Worm (Caenorhabditis elegans) whole organism, L1 larva: ENCODE data around the gene C50C3.5.

ENCODE experiments used
- alr-1 ChIP-seq: fragments of 200-800 bp; sonication (Bioruptor generic); optimal IDR thresholded peaks from 2 replicates; lab custom pipeline; 2018; ENCODE audit warnings: borderline replicate concordance, mild to moderate bottlenecking, missing genetic modification characterization, missing compliant biosample characterization
- ama-1 ChIP-seq: fragments of 150-350 bp; optimal IDR thresholded peaks from 2 replicates; lab custom pipeline; 2014
- egl-13 ChIP-seq: sonication (generic microtip); optimal IDR thresholded peaks from 2 replicates; lab custom pipeline; 2016; ENCODE audit warnings: missing genotype, missing genetic modification reagents, missing genetic modification characterization, missing compliant biosample characterization
- jun-1 ChIP-seq: fragments of 150-350 bp; optimal IDR thresholded peaks from 2 replicates; lab custom pipeline; 2014; ENCODE audit warnings: missing biosample characterization, missing genetic modification reagents, missing genetic modification characterization
- mdl-1 ChIP-seq, 2 experiments: fragments of 150-350 bp; optimal IDR thresholded peaks; 2 replicates each; lab custom pipeline; 2014 to 2017; ENCODE audit warnings: missing biosample characterization in 2 of 2, missing genetic modification characterization in 2 of 2, inconsistent platforms in 1 of 2
- nhr-28 ChIP-seq: fragments of 150-350 bp; optimal IDR thresholded peaks from 2 replicates; lab custom pipeline; 2014; ENCODE audit warnings: missing biosample characterization, missing genetic modification characterization
- nhr-77 ChIP-seq: fragments of 150-350 bp; optimal IDR thresholded peaks from 2 replicates; lab custom pipeline; 2014; ENCODE audit warnings: missing biosample characterization, missing genetic modification characterization
- skn-1 ChIP-seq: fragments of 150-350 bp; optimal IDR thresholded peaks from 2 replicates; lab custom pipeline; 2014; ENCODE audit warnings: missing biosample characterization, missing genetic modification characterization
- ztf-11 ChIP-seq, 2 experiments: sonication (generic microtip); optimal IDR thresholded peaks; 2 replicates each; lab custom pipeline; 2016 to 2017; ENCODE audit warnings: missing genetic modification characterization in 2 of 2, missing biosample characterization in 1 of 2, missing compliant biosample characterization in 1 of 2
- ztf-4 ChIP-seq: fragments of 150-350 bp; optimal IDR thresholded peaks from 2 replicates; lab custom pipeline; 2014; ENCODE audit warnings: missing biosample characterization, missing genetic modification characterization

DNA sequence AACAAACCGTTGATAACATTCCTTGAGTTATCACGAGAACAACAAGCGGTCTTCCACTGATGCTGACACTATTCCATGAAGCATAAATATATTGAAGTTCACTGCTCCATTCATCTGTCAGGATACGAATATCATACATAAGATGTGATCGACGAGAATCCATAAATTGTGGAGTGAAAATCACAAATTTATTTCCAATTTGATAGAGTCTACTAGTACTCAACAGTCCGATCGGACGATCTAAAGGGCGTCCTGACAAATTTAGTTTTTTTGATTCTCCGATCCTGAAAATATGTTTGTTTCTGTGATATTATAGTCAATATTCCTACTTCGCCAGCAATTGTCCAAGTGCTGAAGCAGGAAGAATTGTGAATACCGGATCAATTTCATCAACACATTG is 36.8 kb upstream of the C50C3.5 start:
- TF ChIP-seq egl-13 (no peak), ztf-4 (tag; lab: Kevin White, UChicago) (no peak), mdl-1 (tag; optimal IDR thresholded peaks at IDR 0.05; lab: Kevin White, UChicago) (no peak), nhr-77 (no peak), ama-1 (lab: Kevin White, UChicago) (no peak), skn-1 (tag; lab: Kevin White, UChicago) (no peak), nhr-28 (no peak), ztf-11 (tag; optimal IDR thresholded peaks at IDR 0.05; lab: Kevin White, UChicago) (no peak), jun-1 (tag; lab: Kevin White, UChicago) (no peak), alr-1 (tag; lab: Kevin White, UChicago) (no peak)
